Worm (Caenorhabditis elegans) whole organism, early embryonic: ENCODE data around the gene pei-1.

ENCODE experiments used
- B0310.2 ChIP-seq: sonication (generic microtip); optimal IDR thresholded peaks from 2 replicates; lab custom pipeline; 2016; ENCODE audit warnings: mild to moderate bottlenecking, missing genetic modification characterization, missing compliant biosample characterization
- ama-1 ChIP-seq: fragments of 150-350 bp; optimal IDR thresholded peaks from 2 replicates; lab custom pipeline; 2014
- ceh-36 ChIP-seq: sonication (generic microtip); optimal IDR thresholded peaks from 2 replicates; lab custom pipeline; 2016; ENCODE audit warnings: missing genetic modification characterization, inconsistent platforms, missing compliant biosample characterization
- ets-7 ChIP-seq: sonication (generic microtip); optimal IDR thresholded peaks from 2 replicates; lab custom pipeline; 2016; ENCODE audit warnings: missing genotype, missing genetic modification characterization, missing compliant biosample characterization
- flt-1 ChIP-seq: fragments of 200-800 bp; sonication (Bioruptor generic); IDR thresholded peaks from 2 replicates; pipeline ENCODE4 v1.3.6; 2022; ENCODE audit warnings: missing genetic modification characterization, missing compliant biosample characterization
- hmg-4 ChIP-seq: fragments of 200-800 bp; sonication (Bioruptor generic); optimal IDR thresholded peaks from 2 replicates; lab custom pipeline; 2018; ENCODE audit warnings: mild to moderate bottlenecking, missing genetic modification characterization, missing compliant biosample characterization
- pes-1 ChIP-seq: fragments of 200-800 bp; sonication (Bioruptor generic); IDR thresholded peaks from 2 replicates; pipeline ENCODE4 v1.3.6; 2022; ENCODE audit warnings: missing genetic modification reagents, missing genetic modification characterization, missing compliant biosample characterization
- scrt-1 ChIP-seq: fragments of 200-800 bp; sonication (Bioruptor generic); IDR thresholded peaks from 2 replicates; pipeline ENCODE4 v1.3.6; 2022; ENCODE audit warnings: missing genetic modification characterization, missing compliant biosample characterization
- sea-1 ChIP-seq: fragments of 200-800 bp; sonication (Bioruptor generic); conservative IDR thresholded peaks from 2 replicates; pipeline ENCODE4 v1.3.6; 2022; ENCODE audit warnings: missing genetic modification characterization, missing compliant biosample characterization
- tbx-11 ChIP-seq: fragments of 200-800 bp; sonication (Bioruptor generic); IDR thresholded peaks from 2 replicates; pipeline ENCODE4 v1.3.6; 2022; ENCODE audit warnings: missing genetic modification characterization, missing compliant biosample characterization

ce11 chrIV:9622272-9622671, 30.0 kb upstream of the pei-1 start, which contains the start of gene W09C2.7:
- TF ChIP-seq flt-1 (no peak), tbx-11 (no peak), ceh-36 (tag; lab: Kevin White, UChicago) (no peak), ama-1 (lab: Kevin White, UChicago) (no peak), hmg-4 (GFP tag; lab: Kevin White, UChicago) (no peak), sea-1 (GFP tag; lab: Robert Waterston, UW) (no peak), scrt-1 (GFP tag; lab: Robert Waterston, UW) (no peak), ets-7 (tag; lab: Kevin White, UChicago) (no peak), pes-1 (GFP tag; lab: Robert Waterston, UW) (no peak), B0310.2 (tag; lab: Kevin White, UChicago) (no peak)
